Worm (Caenorhabditis elegans): Measurements from ENCODE around the gene crn-4.
A peak's percentile ranks its signal among the peaks of the same experiment; 100 is the strongest.

crn-4 gene

ce11 chrX:2301821-2302220, 43.9 kb upstream of the crn-4 start:
- TF ChIP-seq mef-2 (tag; optimal IDR thresholded peaks at IDR 0.05), result no peak
- no peak for TF ChIP-seq vab-15 (tag; optimal IDR thresholded peaks at IDR 0.05)
- no peak for TF ChIP-seq aly-2 (tag; optimal IDR thresholded peaks at IDR 0.05)
- no peak for TF ChIP-seq efl-1 (optimal IDR thresholded peaks at IDR 0.05)
- TF ChIP-seq efl-1 (GFP tag; optimal IDR thresholded peaks at IDR 0.05 in 1 of 2), result peak in 1 of 2 experiments; percentile 80
- peak; percentile 35 for TF ChIP-seq blmp-1 (tag; optimal IDR thresholded peaks at IDR 0.05)
- TF ChIP-seq ztf-11 (tag; optimal IDR thresholded peaks at IDR 0.05), result no peak
- no peak for TF ChIP-seq hpl-2 (GFP tag; optimal IDR thresholded peaks at IDR 0.05)
- TF ChIP-seq ceh-63 (GFP tag; optimal IDR thresholded peaks at IDR 0.05), result no peak

ce11 chrX:2294198-2294800, 36.4 kb upstream of the crn-4 start, which contains the start of gene T10H10.2:
Gene T10H10.2, plus strand, starts transcription at chrX:2294750.
- TF ChIP-seq blmp-1 (tag; optimal IDR thresholded peaks at IDR 0.05) (peak; percentile 51), vab-15 (tag; optimal IDR thresholded peaks at IDR 0.05) (no peak)

ce11 chrX:2287977-2288387, 30.1 kb upstream of the crn-4 start:
- no peak for TF ChIP-seq sox-4 (tag; optimal IDR thresholded peaks at IDR 0.05)
- TF ChIP-seq fkh-4 (tag; optimal IDR thresholded peaks at IDR 0.05; ENCODE audit: borderline replicate concordance), result no peak
- TF ChIP-seq alr-1 (tag; optimal IDR thresholded peaks at IDR 0.05; ENCODE audit: borderline replicate concordance), result no peak
- no peak for TF ChIP-seq pqm-1 (tag; optimal IDR thresholded peaks at IDR 0.05)
- TF ChIP-seq nhr-84 (tag; optimal IDR thresholded peaks at IDR 0.05), result no peak
- TF ChIP-seq mep-1 (tag; optimal IDR thresholded peaks at IDR 0.05), result peak; percentile 64
- no peak for TF ChIP-seq tlp-1 (tag; optimal IDR thresholded peaks at IDR 0.05)
- peak in 1 of 6 experiments; percentile 35 for TF ChIP-seq elt-3 (tag; optimal IDR thresholded peaks at IDR 0.05)
- peak; percentile 27 for TF ChIP-seq elt-2 (tag; optimal IDR thresholded peaks at IDR 0.05)
- no peak for TF ChIP-seq nhr-76 (tag; optimal IDR thresholded peaks at IDR 0.05)
- TF ChIP-seq lin-14 (GFP tag; optimal IDR thresholded peaks at IDR 0.05), result peak; percentile 80
- peak; percentile 73 for TF ChIP-seq nhr-85 (tag)
- peak; percentile 32 for TF ChIP-seq rnt-1 (tag; optimal IDR thresholded peaks at IDR 0.05)
- TF ChIP-seq skn-1 (tag; optimal IDR thresholded peaks at IDR 0.05), result peak; percentile 43
- TF ChIP-seq lin-35 (GFP tag; optimal IDR thresholded peaks at IDR 0.05), result peak in 1 of 2 experiments; percentile 32
- TF ChIP-seq lsy-2 (tag; optimal IDR thresholded peaks at IDR 0.05), result peak in 1 of 2 experiments; percentile 35
- TF ChIP-seq mab-9 (GFP tag; IDR thresholded peaks at IDR 0.05), result no peak
- TF ChIP-seq sptf-1 (tag; optimal IDR thresholded peaks at IDR 0.05), result no peak
- peak; percentile 9 for TF ChIP-seq nhr-71 (tag; optimal IDR thresholded peaks at IDR 0.05)
- no peak for TF ChIP-seq zag-1 (tag; optimal IDR thresholded peaks at IDR 0.05)
- no peak for TF ChIP-seq efl-1 (optimal IDR thresholded peaks at IDR 0.05)
- peak in 1 of 2 experiments; percentile 83 for TF ChIP-seq efl-1 (GFP tag; optimal IDR thresholded peaks at IDR 0.05 in 1 of 2)
- TF ChIP-seq C16A3.4 (tag; optimal IDR thresholded peaks at IDR 0.05), result no peak
- no peak for TF ChIP-seq jun-1 (tag; optimal IDR thresholded peaks at IDR 0.05)
- peak; percentile 22 for TF ChIP-seq dsc-1 (tag; optimal IDR thresholded peaks at IDR 0.05)
- TF ChIP-seq snu-23 (GFP tag; optimal IDR thresholded peaks at IDR 0.05), result peak; percentile 35
- TF ChIP-seq nhr-12 (tag; optimal IDR thresholded peaks at IDR 0.05), result no peak
- TF ChIP-seq nhr-20 (tag; optimal IDR thresholded peaks at IDR 0.05), result peak; percentile 6
- TF ChIP-seq efl-3 (GFP tag; optimal IDR thresholded peaks at IDR 0.05), result no peak
- TF ChIP-seq blmp-1 (tag; optimal IDR thresholded peaks at IDR 0.05), result peak; percentile 50
- TF ChIP-seq pax-3 (tag; optimal IDR thresholded peaks at IDR 0.05), result no peak

DNA sequence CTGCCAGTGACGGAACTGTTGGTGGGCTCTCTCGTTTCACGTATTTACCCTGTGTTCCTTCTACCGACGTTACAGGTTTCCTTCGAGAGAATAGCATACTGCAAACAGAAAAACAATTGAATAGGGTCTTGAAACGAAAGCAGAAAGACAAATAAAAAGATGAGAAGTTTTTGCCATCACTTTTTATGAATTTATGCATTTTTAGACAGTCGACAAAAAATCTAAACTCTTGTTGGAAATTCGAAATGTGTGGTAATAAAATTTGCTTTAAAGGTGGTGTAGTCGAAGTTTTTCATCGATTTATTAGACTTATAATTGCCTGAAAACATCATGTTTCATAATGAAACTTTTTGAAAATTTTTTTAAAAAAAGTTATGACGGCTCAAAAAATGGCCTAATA, 29.2 kb upstream of the crn-4 start, which contains the start of gene sav-1:
sav-1 (minus strand) TSS at position 101 of the 400 bp plus-strand sequence.
- no peak for TF ChIP-seq fkh-4 (tag; optimal IDR thresholded peaks at IDR 0.05; ENCODE audit: borderline replicate concordance)
- no peak for TF ChIP-seq nhr-77 (tag; optimal IDR thresholded peaks at IDR 0.05)
- no peak for TF ChIP-seq isw-1 (GFP tag; IDR thresholded peaks at IDR 0.05)
- no peak for TF ChIP-seq hlh-4 (tag; optimal IDR thresholded peaks at IDR 0.05)
- TF ChIP-seq hlh-17 (GFP tag; optimal IDR thresholded peaks at IDR 0.05; ENCODE audit: borderline replicate concordance), result no peak
- TF ChIP-seq ceh-8 (GFP tag; optimal IDR thresholded peaks at IDR 0.05), result no peak
- TF ChIP-seq nhr-19 (GFP tag; conservative IDR thresholded peaks at IDR 0.05), result no peak
- TF ChIP-seq nhr-84 (tag; optimal IDR thresholded peaks at IDR 0.05), result no peak
- no peak for TF ChIP-seq lin-15B (tag; optimal IDR thresholded peaks at IDR 0.05)
- no peak for TF ChIP-seq sox-4 (tag; optimal IDR thresholded peaks at IDR 0.05)
- no peak for TF ChIP-seq lsy-2 (tag; optimal IDR thresholded peaks at IDR 0.05)
- no peak for TF ChIP-seq lin-39 (tag; optimal IDR thresholded peaks at IDR 0.05)
- no peak for TF ChIP-seq ceh-88 (GFP tag; IDR thresholded peaks at IDR 0.05)
- TF ChIP-seq elt-3 (tag; optimal IDR thresholded peaks at IDR 0.05), result no peak
- TF ChIP-seq nhr-12 (tag; optimal IDR thresholded peaks at IDR 0.05), result no peak
- no peak for TF ChIP-seq nhr-11 (tag; optimal IDR thresholded peaks at IDR 0.05)
- TF ChIP-seq pqm-1 (tag; optimal IDR thresholded peaks at IDR 0.05), result no peak
- TF ChIP-seq irx-1 (tag; optimal IDR thresholded peaks at IDR 0.05), result no peak
